Fruit fly (Drosophila melanogaster) whole organism, wandering third instar larva: ENCODE results near the gene CG2533.

Experiments used
- Abd-B ChIP-seq: fragments of >200 bp; optimal IDR thresholded peaks from 2 replicates; lab custom pipeline; 2017; ENCODE audit warnings: missing biosample characterization, missing genetic modification characterization
- CG32264 ChIP-seq: fragments of 200-800 bp; sonication (Bioruptor generic); optimal IDR thresholded peaks from 2 replicates; lab custom pipeline; 2016; ENCODE audit warnings: missing biosample characterization, missing genetic modification characterization
- CG9705 ChIP-seq: fragments of 200-800 bp; sonication (Bioruptor generic); optimal IDR thresholded peaks from 2 replicates; lab custom pipeline; 2018; ENCODE audit warnings: missing biosample characterization, mild to moderate bottlenecking, missing genetic modification characterization
- CrebA ChIP-seq: fragments of 200-800 bp; sonication (Bioruptor generic); optimal IDR thresholded peaks from 2 replicates; lab custom pipeline; 2016; ENCODE audit warnings: missing biosample characterization, mild to moderate bottlenecking, missing genetic modification characterization, borderline replicate concordance
- Dfd ChIP-seq: fragments of >200 bp; optimal IDR thresholded peaks from 2 replicates; lab custom pipeline; 2017; ENCODE audit warnings: missing biosample characterization, missing genetic modification characterization
- Dif ChIP-seq: fragments of 200-275, 200-300 bp; sonication (Bioruptor generic); optimal IDR thresholded peaks from 2 replicates; lab custom pipeline; 2018; ENCODE audit warnings: missing biosample characterization, missing genetic modification characterization; ENCODE audit not compliant: partially characterized antibody
- GATAd ChIP-seq: sonication (Bioruptor generic); optimal IDR thresholded peaks from 2 replicates; lab custom pipeline; 2016; ENCODE audit warnings: missing biosample characterization, missing genetic modification characterization
- HLH106 ChIP-seq: fragments of 200-800 bp; optimal IDR thresholded peaks from 3 replicates; lab custom pipeline; 2019; ENCODE audit warnings: missing biosample characterization, mild to moderate bottlenecking, missing genetic modification characterization, moderate library complexity
- Hnf4 ChIP-seq: fragments of 200-800 bp; sonication (Bioruptor generic); optimal IDR thresholded peaks from 2 replicates; lab custom pipeline; 2016; ENCODE audit warnings: missing biosample characterization, mild to moderate bottlenecking, missing genetic modification characterization
- Hr78 ChIP-seq: fragments of >200 bp; optimal IDR thresholded peaks from 2 replicates; lab custom pipeline; 2017; ENCODE audit warnings: missing biosample characterization, missing genetic modification characterization
- Hr83 ChIP-seq: fragments of 200-300 bp; sonication (Bioruptor generic); optimal IDR thresholded peaks from 2 replicates; lab custom pipeline; 2016; ENCODE audit warnings: missing biosample characterization, mild to moderate bottlenecking, missing genetic modification characterization, moderate library complexity; ENCODE audit not compliant: poor library complexity, severe bottlenecking
- Jra ChIP-seq: sonication (Bioruptor generic); optimal IDR thresholded peaks from 2 replicates; lab custom pipeline; 2016; ENCODE audit warnings: missing biosample characterization, missing genetic modification characterization
- Mio ChIP-seq: sonication (Bioruptor generic); optimal IDR thresholded peaks from 2 replicates; lab custom pipeline; 2016; ENCODE audit warnings: missing biosample characterization, missing genetic modification characterization
- Myc ChIP-seq: fragments of >200 bp; optimal IDR thresholded peaks from 2 replicates; lab custom pipeline; 2017
- N ChIP-seq: fragments of >200 bp; optimal IDR thresholded peaks from 2 replicates; lab custom pipeline; 2018; ENCODE audit warnings: missing biosample characterization, missing external identifiers, missing genetic modification characterization
- OdsH ChIP-seq: fragments of 200-800 bp; sonication (Bioruptor generic); optimal IDR thresholded peaks from 2 replicates; lab custom pipeline; 2016; ENCODE audit warnings: missing biosample characterization, mild to moderate bottlenecking, missing genetic modification characterization
- Rel ChIP-seq, 2 experiments: fragments of 200-800 bp; sonication (Bioruptor generic) in 1 of 2; optimal IDR thresholded peaks; 2 replicates in 1 of 2; 3 replicates in 1 of 2; lab custom pipeline; 2016 to 2019; ENCODE audit warnings: mild to moderate bottlenecking in 2 of 2, missing biosample characterization in 2 of 2, missing genetic modification characterization in 2 of 2, moderate library complexity in 1 of 2
- Sp1 ChIP-seq: fragments of 200-800 bp; sonication (Bioruptor generic); optimal IDR thresholded peaks from 3 replicates; lab custom pipeline; 2019; ENCODE audit warnings: missing biosample characterization, mild to moderate bottlenecking, missing genetic modification characterization, moderate library complexity
- Vsx2 ChIP-seq: fragments of 200-300, 225-300 bp; sonication (Bioruptor generic); optimal IDR thresholded peaks from 2 replicates; lab custom pipeline; 2018; ENCODE audit warnings: missing biosample characterization, missing genetic modification characterization; ENCODE audit not compliant: partially characterized antibody
- br ChIP-seq: fragments of 200-800 bp; sonication (Bioruptor generic); optimal IDR thresholded peaks from 2 replicates; lab custom pipeline; 2016; ENCODE audit warnings: missing biosample characterization, missing genetic modification characterization
- brk ChIP-seq: fragments of 200-800 bp; sonication (Bioruptor generic); optimal IDR thresholded peaks from 2 replicates; lab custom pipeline; 2016; ENCODE audit warnings: missing biosample characterization, mild to moderate bottlenecking, missing genetic modification characterization
- dl ChIP-seq, 2 experiments: fragments of 175-275, 200-275 bp in 1 of 2; fragments of 200-275 bp in 1 of 2; sonication (Bioruptor generic); optimal IDR thresholded peaks; lab custom pipeline; 2018; ENCODE audit warnings: mild to moderate bottlenecking in 2 of 2, missing biosample characterization in 2 of 2, missing genetic modification characterization in 2 of 2, moderate library complexity in 2 of 2; ENCODE audit not compliant: partially characterized antibody in 2 of 2, insufficient read depth in 1 of 2
- dmrt93B ChIP-seq: fragments of 200-800 bp; sonication (Bioruptor generic); optimal IDR thresholded peaks from 2 replicates; lab custom pipeline; 2018; ENCODE audit warnings: missing biosample characterization, mild to moderate bottlenecking, missing genetic modification characterization
- dsf ChIP-seq: sonication (Bioruptor generic); optimal IDR thresholded peaks from 2 replicates; lab custom pipeline; 2016; ENCODE audit warnings: missing biosample characterization, missing genetic modification characterization, borderline replicate concordance
- ey ChIP-seq: fragments of 200-800 bp; sonication (Bioruptor generic); optimal IDR thresholded peaks from 2 replicates; lab custom pipeline; 2016; ENCODE audit warnings: missing biosample characterization, missing genetic modification characterization
- foxo ChIP-seq, 2 experiments: fragments of 200-800 bp; sonication (Bioruptor generic); optimal IDR thresholded peaks; 2 replicates in 1 of 2; 3 replicates in 1 of 2; lab custom pipeline; 2016 to 2017; ENCODE audit warnings: missing biosample characterization in 2 of 2, missing genetic modification characterization in 2 of 2
- fru ChIP-seq: fragments of 200-800 bp; sonication (Bioruptor generic); optimal IDR thresholded peaks from 3 replicates; lab custom pipeline; 2016; ENCODE audit warnings: missing biosample characterization, mild to moderate bottlenecking, missing genetic modification characterization
- h ChIP-seq: fragments of 200-800 bp; sonication (Bioruptor generic); optimal IDR thresholded peaks from 3 replicates; lab custom pipeline; 2016; ENCODE audit warnings: missing biosample characterization, mild to moderate bottlenecking, missing genetic modification characterization
- jim ChIP-seq: fragments of 175-275, 200-325 bp; sonication (Bioruptor generic); optimal IDR thresholded peaks from 2 replicates; lab custom pipeline; 2016; ENCODE audit warnings: missing biosample characterization, mild to moderate bottlenecking, missing genetic modification characterization
- lola ChIP-seq: fragments of >200 bp; optimal IDR thresholded peaks from 2 replicates; lab custom pipeline; 2017; ENCODE audit warnings: missing biosample characterization, missing genetic modification characterization
- pan ChIP-seq: fragments of >200 bp; optimal IDR thresholded peaks from 2 replicates; lab custom pipeline; 2017
- psq ChIP-seq: fragments of 200-800 bp; sonication (Bioruptor generic); optimal IDR thresholded peaks from 3 replicates; lab custom pipeline; 2017; ENCODE audit warnings: missing biosample characterization, mild to moderate bottlenecking, missing genetic modification characterization, moderate library complexity
- rgr ChIP-seq: fragments of 200-800 bp; sonication (Bioruptor generic); optimal IDR thresholded peaks from 3 replicates; lab custom pipeline; 2016; ENCODE audit warnings: missing biosample characterization, mild to moderate bottlenecking, missing genetic modification characterization
- sage ChIP-seq: fragments of 200-800 bp; sonication (Bioruptor generic); optimal IDR thresholded peaks from 2 replicates; lab custom pipeline; 2016; ENCODE audit warnings: missing biosample characterization, mild to moderate bottlenecking, missing genetic modification characterization
- sv ChIP-seq: fragments of 200-800 bp; sonication (Bioruptor generic); optimal IDR thresholded peaks from 3 replicates; lab custom pipeline; 2016; ENCODE audit warnings: missing biosample characterization, missing genetic modification characterization
- tai ChIP-seq: sonication (Bioruptor generic); optimal IDR thresholded peaks from 2 replicates; lab custom pipeline; 2016; ENCODE audit warnings: missing biosample characterization, missing genetic modification characterization
- usp ChIP-seq: fragments of >200 bp; optimal IDR thresholded peaks from 2 replicates; lab custom pipeline; 2017; ENCODE audit warnings: missing biosample characterization, missing genetic modification characterization
- woc ChIP-seq: sonication (Bioruptor generic); optimal IDR thresholded peaks from 2 replicates; lab custom pipeline; 2016; ENCODE audit warnings: missing biosample characterization, mild to moderate bottlenecking, missing genetic modification characterization

Gene CG2533

DNA sequence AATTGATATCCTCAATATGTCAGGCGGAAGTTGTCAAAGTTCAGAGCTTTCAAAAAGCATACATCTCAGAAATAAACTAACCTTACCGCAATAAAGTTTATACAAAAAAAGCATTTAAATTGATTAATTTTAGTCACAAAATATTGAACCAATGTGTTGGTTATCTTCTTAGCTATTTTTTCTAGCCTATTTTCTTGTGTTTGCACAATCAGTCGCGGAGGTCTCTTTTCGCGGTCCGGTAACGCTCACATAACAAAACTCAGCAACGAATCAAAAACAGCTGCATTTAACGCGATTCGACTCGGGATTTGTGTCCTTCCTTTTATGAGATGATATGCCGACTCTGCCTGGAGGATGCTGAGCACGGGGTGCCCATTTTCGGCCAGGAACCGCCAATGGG is 30.5 kb downstream of the CG2533 start, which contains the start of gene CG11696:
CG11696 (plus strand) TSS at position 203 of the 400 bp plus-strand sequence.
- no peak for TF ChIP-seq Hr78
- TF ChIP-seq Myc (lab: Kevin White, UChicago): peak; percentile 62
- TF ChIP-seq Hnf4 (GFP tag; lab: Kevin White, UChicago): no peak
- no peak for TF ChIP-seq ey
- TF ChIP-seq CrebA (GFP tag; lab: Kevin White, UChicago): no peak
- TF ChIP-seq N (GFP tag; lab: Kevin White, UChicago): no peak
- TF ChIP-seq Mio (GFP tag; lab: Kevin White, UChicago): no peak
- no peak for TF ChIP-seq lola
- TF ChIP-seq, all 38 proteins: peak for 1

DNA sequence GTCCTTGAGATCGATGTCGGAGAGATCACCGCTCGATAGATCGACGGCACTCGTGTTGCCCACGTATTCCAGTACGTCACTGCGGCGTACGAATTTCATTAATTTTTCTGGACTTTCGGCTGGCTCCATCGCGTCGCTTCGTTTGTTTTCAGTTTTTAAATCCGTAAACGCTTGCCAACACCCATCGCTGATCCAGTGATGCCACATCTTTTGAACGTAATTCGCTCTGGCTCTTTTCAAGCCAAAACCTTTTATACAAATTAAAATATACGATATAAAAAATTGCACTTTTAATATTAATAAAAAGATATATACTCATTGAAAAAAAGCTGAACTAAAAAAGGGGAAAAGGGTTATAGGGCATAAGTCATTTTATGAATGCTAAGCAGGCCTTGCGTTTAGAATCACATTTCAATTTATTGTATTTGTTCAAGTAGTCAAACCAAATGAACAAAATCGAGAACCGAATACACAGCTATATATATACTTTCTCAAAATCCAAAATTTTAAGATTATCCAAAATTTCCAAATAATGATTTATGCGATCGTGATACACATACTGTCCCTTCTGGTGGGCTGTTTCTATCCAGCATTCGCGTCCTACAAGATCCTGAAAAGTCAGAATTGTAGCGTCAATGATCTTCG is 31.6 kb downstream of the CG2533 start, which contains the start of the genes Kmn1 and Reepl1:
Kmn1 (minus strand) TSS at position 173 of the 645 bp plus-strand sequence.
Reepl1 (plus strand) TSS at position 438 of the 645 bp plus-strand sequence.
- TF ChIP-seq Jra (GFP tag; lab: Kevin White, UChicago) (no peak), dsf (no peak), lola (no peak), usp (no peak), Sp1 (GFP tag; lab: Kevin White, UChicago) (peak; percentile 19), Hr83 (GFP tag; lab: Kevin White, UChicago) (no peak), foxo (GFP tag; optimal IDR thresholded peaks at IDR 0.05; lab: Kevin White, UChicago) (peak in 1 of 2 experiments; percentile 40), rgr (GFP tag; lab: Kevin White, UChicago) (peak; percentile 1), sage (GFP tag; lab: Kevin White, UChicago) (no peak), Abd-B (GFP tag; lab: Kevin White, UChicago) (no peak), woc (GFP tag; lab: Kevin White, UChicago) (peak; percentile 21), tai (GFP tag; lab: Kevin White, UChicago) (no peak), Myc (lab: Kevin White, UChicago) (peak; percentile 58), HLH106 (peak; percentile 19), sv (no peak), br (GFP tag; lab: Kevin White, UChicago) (no peak)

DNA sequence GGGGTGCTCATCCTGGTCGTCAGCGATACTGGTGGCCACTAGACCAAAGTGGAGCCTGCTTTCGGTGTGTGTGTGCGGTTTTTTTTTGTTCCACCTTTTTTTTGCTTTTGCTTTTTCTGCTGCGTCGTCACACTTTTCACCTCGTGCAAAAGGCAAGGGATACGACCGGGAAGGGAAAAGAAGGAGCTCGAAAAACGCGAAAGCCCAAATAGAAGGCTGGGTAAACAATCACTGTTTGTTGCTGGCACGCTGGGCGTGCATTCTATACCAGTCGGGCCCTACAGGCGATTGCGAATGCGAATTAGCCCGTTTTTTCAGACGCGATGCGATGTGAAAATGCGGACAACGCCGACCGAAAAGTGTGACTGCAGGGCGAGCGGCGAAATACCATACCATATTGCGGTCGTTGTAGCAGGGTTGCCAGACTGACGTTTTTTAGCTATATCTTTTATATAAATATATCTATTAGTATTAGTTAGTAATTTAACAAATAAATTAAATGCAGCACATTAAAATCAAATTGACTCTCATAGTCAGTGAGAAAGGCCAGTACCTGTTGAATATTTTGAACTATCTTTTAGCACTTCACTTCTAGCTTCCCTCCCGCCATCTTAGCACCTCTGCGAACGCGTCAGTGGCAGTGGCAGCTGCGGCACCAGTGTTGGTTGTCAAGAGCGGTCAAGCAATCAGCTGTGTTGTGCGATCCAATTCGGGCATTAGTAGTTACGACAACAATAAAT is 33.9 kb downstream of the CG2533 start, which contains the start of the genes Polr2A and CG11699:
Polr2A (minus strand) TSS at position 371 of the 740 bp plus-strand sequence.
CG11699 (plus strand) TSS at position 666 of the 740 bp plus-strand sequence.
- TF ChIP-seq br (GFP tag; lab: Kevin White, UChicago): no peak
- no peak for TF ChIP-seq Vsx2
- TF ChIP-seq woc (GFP tag; lab: Kevin White, UChicago): peak; percentile 65
- TF ChIP-seq pan (lab: Kevin White, UChicago): no peak
- no peak for TF ChIP-seq Mio (GFP tag; lab: Kevin White, UChicago)
- peak; percentile 45 for TF ChIP-seq OdsH (GFP tag; lab: Kevin White, UChicago)
- no peak for TF ChIP-seq usp
- TF ChIP-seq h (GFP tag; lab: Kevin White, UChicago): peak; percentile 51
- TF ChIP-seq tai (GFP tag; lab: Kevin White, UChicago): no peak
- no peak for TF ChIP-seq N (GFP tag; lab: Kevin White, UChicago)
- no peak for TF ChIP-seq Rel (GFP tag; optimal IDR thresholded peaks at IDR 0.05; lab: Kevin White, UChicago)
- TF ChIP-seq Rel (tag; optimal IDR thresholded peaks at IDR 0.05; lab: Kevin White, UChicago): peak; percentile 47
- no peak for TF ChIP-seq brk (GFP tag; lab: Kevin White, UChicago)
- peak; percentile 97 for TF ChIP-seq Myc (lab: Kevin White, UChicago)
- no peak for TF ChIP-seq sage (GFP tag; lab: Kevin White, UChicago)
- no peak for TF ChIP-seq Hnf4 (GFP tag; lab: Kevin White, UChicago)
- no peak for TF ChIP-seq CG32264
- TF ChIP-seq GATAd (GFP tag; lab: Kevin White, UChicago): no peak
- peak; percentile 40 for TF ChIP-seq psq
- peak; percentile 14 for TF ChIP-seq Hr83 (GFP tag; lab: Kevin White, UChicago)
- no peak for TF ChIP-seq ey
- no peak for TF ChIP-seq CrebA (GFP tag; lab: Kevin White, UChicago)
- no peak for TF ChIP-seq Jra (GFP tag; lab: Kevin White, UChicago)
- no peak for TF ChIP-seq lola
- TF ChIP-seq dl (GFP tag; optimal IDR thresholded peaks at IDR 0.05; lab: Kevin White, UChicago; ENCODE audit: insufficient read depth in 1 of 2, partially characterized antibody in 2 of 2): no peak
- TF ChIP-seq rgr (GFP tag; lab: Kevin White, UChicago): peak; percentile 64
- peak; percentile 50 for TF ChIP-seq fru (GFP tag; lab: Kevin White, UChicago)
- TF ChIP-seq Abd-B (GFP tag; lab: Kevin White, UChicago): no peak
- TF ChIP-seq sv: no peak
- no peak for TF ChIP-seq jim (GFP tag; lab: Kevin White, UChicago)
- peak in 1 of 2 experiments; percentile 87 for TF ChIP-seq foxo (GFP tag; optimal IDR thresholded peaks at IDR 0.05; lab: Kevin White, UChicago)
- TF ChIP-seq HLH106: peak; percentile 74
- no peak for TF ChIP-seq Dif (GFP tag; lab: Kevin White, UChicago)
- no peak for TF ChIP-seq dmrt93B (GFP tag; lab: Kevin White, UChicago)
- no peak for TF ChIP-seq Dfd (GFP tag; lab: Kevin White, UChicago)
- peak; percentile 34 for TF ChIP-seq CG9705 (GFP tag; lab: Kevin White, UChicago)
- peak; percentile 75 for TF ChIP-seq Sp1 (GFP tag; lab: Kevin White, UChicago)
- no peak for TF ChIP-seq dsf
- no peak for TF ChIP-seq Hr78
